Fruit fly (Drosophila melanogaster) whole organism, adult: ENCODE data around the gene opa.

Source experiments
- CG11617 ChIP-seq: fragments of 200-800 bp; sonication (Bioruptor generic); optimal IDR thresholded peaks from 2 replicates; lab custom pipeline; 2017; ENCODE audit warnings: mild to moderate bottlenecking, missing biosample characterization, missing genetic modification reagents, missing genetic modification characterization
- CG12768 ChIP-seq: fragments of 200-800 bp; sonication (Bioruptor generic); optimal IDR thresholded peaks from 2 replicates; lab custom pipeline; 2017; ENCODE audit warnings: missing biosample characterization, missing genetic modification characterization, mild to moderate bottlenecking, moderate library complexity, missing genetic modification reagents
- CG33017 ChIP-seq: fragments of 200-800 bp; sonication (Bioruptor generic); optimal IDR thresholded peaks from 2 replicates; lab custom pipeline; 2018; ENCODE audit warnings: missing biosample characterization, mild to moderate bottlenecking, missing genetic modification characterization, moderate library complexity
- Clk ChIP-seq: fragments of 200-800 bp; sonication (Bioruptor generic); optimal IDR thresholded peaks from 2 replicates; lab custom pipeline; 2017; ENCODE audit warnings: missing biosample characterization, missing genetic modification characterization
- Crg-1 ChIP-seq: fragments of 200-800 bp; sonication (Bioruptor generic); optimal IDR thresholded peaks from 2 replicates; lab custom pipeline; 2016; ENCODE audit warnings: missing biosample characterization, missing genetic modification characterization
- Hr96 ChIP-seq: fragments of 200-800 bp; sonication (Bioruptor generic); optimal IDR thresholded peaks from 2 replicates; lab custom pipeline; 2016; ENCODE audit warnings: missing biosample characterization, missing genetic modification characterization
- Mnt ChIP-seq: fragments of 200-800 bp; sonication (Bioruptor generic); optimal IDR thresholded peaks from 2 replicates; lab custom pipeline; 2016; ENCODE audit warnings: missing biosample characterization, mild to moderate bottlenecking, missing genetic modification characterization
- bab1 ChIP-seq: fragments of 200-800 bp; sonication (Bioruptor generic); optimal IDR thresholded peaks from 3 replicates; lab custom pipeline; 2019; ENCODE audit warnings: missing biosample characterization, mild to moderate bottlenecking, missing genetic modification characterization, moderate library complexity
- cic ChIP-seq: fragments of 200-800 bp; sonication (Bioruptor generic); optimal IDR thresholded peaks from 2 replicates; lab custom pipeline; 2017; ENCODE audit warnings: missing biosample characterization, mild to moderate bottlenecking, missing genetic modification characterization, moderate library complexity
- kay ChIP-seq: fragments of 200-800 bp; sonication (Bioruptor generic); peaks from one replicate; lab custom pipeline; 2016; ENCODE audit warnings: missing biosample characterization, missing genetic modification characterization, borderline replicate concordance
- ovo ChIP-seq: fragments of 200-800 bp; sonication (Bioruptor generic); optimal IDR thresholded peaks from 2 replicates; lab custom pipeline; 2016; ENCODE audit warnings: missing biosample characterization, missing genetic modification characterization
- pad ChIP-seq: fragments of 200-800 bp; sonication (Bioruptor generic); optimal IDR thresholded peaks from 3 replicates; lab custom pipeline; 2017; ENCODE audit warnings: missing biosample characterization, missing genetic modification characterization, mild to moderate bottlenecking, moderate library complexity, missing genetic modification reagents

- no peak for TF ChIP-seq kay
- TF ChIP-seq pad (GFP tag; lab: Kevin White, UChicago): no peak
- TF ChIP-seq Mnt (GFP tag; lab: Kevin White, UChicago): no peak
- TF ChIP-seq cic (GFP tag; lab: Kevin White, UChicago): no peak
- TF ChIP-seq bab1 (GFP tag; lab: Kevin White, UChicago): no peak
- TF ChIP-seq CG11617: no peak
- no peak for TF ChIP-seq CG33017
- TF ChIP-seq CG12768: no peak
- no peak for TF ChIP-seq Crg-1 (GFP tag; lab: Kevin White, UChicago)
- TF ChIP-seq ovo (GFP tag; lab: Kevin White, UChicago): no peak
- TF ChIP-seq Clk (GFP tag; lab: Kevin White, UChicago): no peak
- no peak for TF ChIP-seq Hr96 (GFP tag; lab: Kevin White, UChicago)
Measured at dm6 chr3R:4811124-4811935, 41.3 kb upstream of the opa start, which contains the start of gene Gmppb.
